Worm (Caenorhabditis elegans) whole organism, L4 larva: ENCODE data around the gene grl-20.

Source experiments
- F10B5.3 ChIP-seq: sonication (generic microtip); optimal IDR thresholded peaks from 2 replicates; lab custom pipeline; 2016; ENCODE audit warnings: mild to moderate bottlenecking, missing genetic modification characterization, missing compliant biosample characterization
- F37D6.2 ChIP-seq: sonication (generic microtip); optimal IDR thresholded peaks from 2 replicates; lab custom pipeline; 2016; ENCODE audit warnings: mild to moderate bottlenecking, missing genetic modification characterization, missing compliant biosample characterization
- Y105C5A.15 ChIP-seq: fragments of 200-800 bp; sonication (Bioruptor generic); IDR thresholded peaks from 2 replicates; pipeline ENCODE4 v1.3.6; 2022; ENCODE audit warnings: missing genetic modification characterization, missing compliant biosample characterization
- Y48G9A.11 ChIP-seq: fragments of 200-800 bp; sonication (Bioruptor generic); IDR thresholded peaks from 2 replicates; pipeline ENCODE4 v1.3.6; 2022; ENCODE audit warnings: missing genetic modification reagents, missing genetic modification characterization, missing compliant biosample characterization
- ZK546.5 ChIP-seq, 2 experiments: sonication (generic microtip); optimal IDR thresholded peaks; 2 replicates each; lab custom pipeline; 2017; ENCODE audit warnings: missing biosample characterization in 2 of 2, missing genetic modification characterization in 2 of 2
- aly-2 ChIP-seq: sonication (generic microtip); optimal IDR thresholded peaks from 2 replicates; lab custom pipeline; 2018; ENCODE audit warnings: missing biosample characterization, missing genetic modification characterization
- ceh-20 ChIP-seq: fragments of 200-800 bp; sonication (Bioruptor generic); IDR thresholded peaks from 2 replicates; pipeline ENCODE4 v1.3.6; 2022; ENCODE audit warnings: missing genetic modification reagents, missing genetic modification characterization, missing compliant biosample characterization
- ceh-32 ChIP-seq: sonication (generic microtip); optimal IDR thresholded peaks from 2 replicates; lab custom pipeline; 2016; ENCODE audit warnings: mild to moderate bottlenecking, missing genetic modification characterization, missing compliant biosample characterization; ENCODE audit not compliant: poor library complexity
- ceh-62 ChIP-seq: sonication (generic microtip); optimal IDR thresholded peaks from 2 replicates; lab custom pipeline; 2017; ENCODE audit warnings: missing biosample characterization, missing genetic modification characterization
- ces-1 ChIP-seq: fragments of 150-350 bp; sonication (generic microtip); optimal IDR thresholded peaks from 4 replicates; lab custom pipeline; 2014; ENCODE audit warnings: missing biosample characterization, missing genetic modification reagents, missing genetic modification characterization
- ctbp-1 ChIP-seq: fragments of 200-800 bp; sonication (Bioruptor generic); IDR thresholded peaks from 2 replicates; pipeline ENCODE4 v1.3.6; 2022; ENCODE audit warnings: missing genetic modification reagents, missing genetic modification characterization, missing compliant biosample characterization
- daf-19 ChIP-seq: fragments of 200-800 bp; sonication (Bioruptor generic); conservative IDR thresholded peaks from 2 replicates; pipeline ENCODE4 v1.3.6; 2022; ENCODE audit warnings: missing genetic modification characterization, missing compliant biosample characterization
- dmd-8 ChIP-seq: fragments of 200-800 bp; sonication (Bioruptor generic); IDR thresholded peaks from 2 replicates; pipeline ENCODE4 v1.3.6; 2022; ENCODE audit warnings: missing genetic modification characterization, missing compliant biosample characterization
- duxl-1 ChIP-seq: sonication (generic microtip); optimal IDR thresholded peaks from 2 replicates; lab custom pipeline; 2016; ENCODE audit warnings: mild to moderate bottlenecking, missing genetic modification characterization, moderate library complexity, missing compliant biosample characterization; ENCODE audit not compliant: poor library complexity
- dve-1 ChIP-seq: sonication (generic microtip); optimal IDR thresholded peaks from 2 replicates; lab custom pipeline; 2017; ENCODE audit warnings: antibody characterized with exemption, mild to moderate bottlenecking, missing genetic modification characterization, missing compliant biosample characterization; ENCODE audit not compliant: insufficient read depth
- egl-27 ChIP-seq: sonication (generic microtip); optimal IDR thresholded peaks from 3 replicates; lab custom pipeline; 2017; ENCODE audit warnings: missing biosample characterization, missing genetic modification reagents, missing genetic modification characterization
- fos-1 ChIP-seq: fragments of 150-350 bp; optimal IDR thresholded peaks from 2 replicates; lab custom pipeline; 2014; ENCODE audit warnings: missing biosample characterization, missing genetic modification characterization
- gei-8 ChIP-seq: fragments of 200-800 bp; sonication (Bioruptor generic); optimal IDR thresholded peaks from 2 replicates; lab custom pipeline; 2018; ENCODE audit warnings: mild to moderate bottlenecking, missing genetic modification characterization, missing compliant biosample characterization
- hlh-30 ChIP-seq: sonication (generic microtip); optimal IDR thresholded peaks from 2 replicates; lab custom pipeline; 2017; ENCODE audit warnings: antibody characterized with exemption, mild to moderate bottlenecking, missing genetic modification characterization, missing compliant biosample characterization; ENCODE audit not compliant: insufficient read depth
- jun-1 ChIP-seq: fragments of 150-350 bp; optimal IDR thresholded peaks from 2 replicates; lab custom pipeline; 2014; ENCODE audit warnings: missing biosample characterization, missing genetic modification reagents, missing genetic modification characterization
- lin-13 ChIP-seq: fragments of 150-350 bp; optimal IDR thresholded peaks from 2 replicates; lab custom pipeline; 2014; ENCODE audit warnings: missing biosample characterization, missing genetic modification reagents, missing genetic modification characterization
- lin-38 ChIP-seq: fragments of 200-800 bp; sonication (Bioruptor generic); IDR thresholded peaks from 2 replicates; pipeline ENCODE4 v1.3.6; 2022; ENCODE audit warnings: missing genetic modification reagents, missing genetic modification characterization, missing compliant biosample characterization
- madf-9 ChIP-seq: fragments of 200-800 bp; sonication (Bioruptor generic); conservative IDR thresholded peaks from 2 replicates; pipeline ENCODE4 v1.3.6; 2022; ENCODE audit warnings: missing genetic modification reagents, missing genetic modification characterization, missing compliant biosample characterization
- mep-1 ChIP-seq: fragments of 150-350 bp; sonication (generic microtip); optimal IDR thresholded peaks from 3 replicates; lab custom pipeline; 2014; ENCODE audit warnings: missing biosample characterization, missing genetic modification characterization
- mes-2 ChIP-seq: sonication (generic microtip); optimal IDR thresholded peaks from 2 replicates; lab custom pipeline; 2016; ENCODE audit warnings: missing genotype, mild to moderate bottlenecking, missing genetic modification characterization, missing compliant biosample characterization; ENCODE audit not compliant: poor library complexity, severe bottlenecking
- mxl-3 ChIP-seq: fragments of 200-800 bp; sonication (Bioruptor generic); optimal IDR thresholded peaks from 2 replicates; lab custom pipeline; 2018; ENCODE audit warnings: mild to moderate bottlenecking, missing genetic modification characterization, missing compliant biosample characterization
- nhr-10 ChIP-seq: fragments of 150-350 bp; optimal IDR thresholded peaks from 2 replicates; lab custom pipeline; 2014; ENCODE audit warnings: missing biosample characterization, missing genetic modification characterization
- nhr-11 ChIP-seq: fragments of 150-350 bp; optimal IDR thresholded peaks from 2 replicates; lab custom pipeline; 2014; ENCODE audit warnings: missing biosample characterization, missing genetic modification characterization
- nhr-111 ChIP-seq: fragments of 200-800 bp; sonication (Bioruptor generic); optimal IDR thresholded peaks from 2 replicates; lab custom pipeline; 2018; ENCODE audit warnings: mild to moderate bottlenecking, missing genetic modification characterization, missing compliant biosample characterization
- nhr-25 ChIP-seq: sonication (generic microtip); optimal IDR thresholded peaks from 2 replicates; lab custom pipeline; 2017; ENCODE audit warnings: missing genetic modification characterization, mild to moderate bottlenecking, missing compliant biosample characterization, antibody characterized with exemption, moderate library complexity, borderline replicate concordance; ENCODE audit not compliant: insufficient read depth
- nhr-48 ChIP-seq: sonication (generic microtip); optimal IDR thresholded peaks from 2 replicates; lab custom pipeline; 2016; ENCODE audit warnings: mild to moderate bottlenecking, missing genetic modification characterization, missing compliant biosample characterization
- nhr-77 ChIP-seq: fragments of 150-350 bp; optimal IDR thresholded peaks from 2 replicates; lab custom pipeline; 2014; ENCODE audit warnings: missing biosample characterization, missing genetic modification characterization
- php-3 ChIP-seq: fragments of 200-800 bp; sonication (Bioruptor generic); IDR thresholded peaks from 2 replicates; pipeline ENCODE4 v1.3.6; 2022; ENCODE audit warnings: missing genetic modification reagents, missing genetic modification characterization, missing compliant biosample characterization
- set-16 ChIP-seq: fragments of 200-800 bp; sonication (Bioruptor generic); IDR thresholded peaks from 2 replicates; pipeline ENCODE4 v1.3.6; 2022; ENCODE audit warnings: missing genetic modification reagents, missing genetic modification characterization, missing compliant biosample characterization
- snpc-1.2 ChIP-seq: fragments of 200-800 bp; sonication (Bioruptor generic); IDR thresholded peaks from 2 replicates; pipeline ENCODE4 v1.3.6; 2022; ENCODE audit warnings: missing genetic modification reagents, missing genetic modification characterization, missing compliant biosample characterization
- unc-39 ChIP-seq: sonication (generic microtip); optimal IDR thresholded peaks from 2 replicates; lab custom pipeline; 2017; ENCODE audit warnings: missing biosample characterization, missing genetic modification characterization
- unc-62 ChIP-seq, 3 experiments: fragments of 150-350 bp in 1 of 3; sonication (generic microtip); optimal IDR thresholded peaks in 2 of 3; peaks in 1 of 3; 1 replicate in 1 of 3; 2 replicates in 2 of 3; lab custom pipeline; 2014 to 2017; ENCODE audit warnings: missing biosample characterization in 3 of 3, missing genetic modification characterization in 3 of 3, missing genetic modification reagents in 3 of 3, missing genotype in 1 of 3
- zag-1 ChIP-seq: fragments of 150-350 bp; optimal IDR thresholded peaks from 2 replicates; lab custom pipeline; 2014; ENCODE audit warnings: missing biosample characterization, missing genetic modification characterization
- zfp-2 ChIP-seq: sonication (generic microtip); optimal IDR thresholded peaks from 2 replicates; lab custom pipeline; 2016; ENCODE audit warnings: mild to moderate bottlenecking, missing genetic modification characterization, missing compliant biosample characterization

Gene grl-20

ce11 chrIV:2142320-2142719 is 13.7 kb upstream of the grl-20 start:
- TF ChIP-seq ceh-32 (tag; lab: Kevin White, UChicago), result no peak
- no peak for TF ChIP-seq jun-1 (tag; lab: Kevin White, UChicago)
- TF ChIP-seq ces-1 (GFP tag; lab: Kevin White, UChicago), result no peak
- TF ChIP-seq lin-38 (GFP tag; lab: Robert Waterston, UW), result no peak
- no peak for TF ChIP-seq snpc-1.2 (GFP tag; lab: Robert Waterston, UW)
- TF ChIP-seq gei-8 (GFP tag; lab: Kevin White, UChicago), result no peak

DNA sequence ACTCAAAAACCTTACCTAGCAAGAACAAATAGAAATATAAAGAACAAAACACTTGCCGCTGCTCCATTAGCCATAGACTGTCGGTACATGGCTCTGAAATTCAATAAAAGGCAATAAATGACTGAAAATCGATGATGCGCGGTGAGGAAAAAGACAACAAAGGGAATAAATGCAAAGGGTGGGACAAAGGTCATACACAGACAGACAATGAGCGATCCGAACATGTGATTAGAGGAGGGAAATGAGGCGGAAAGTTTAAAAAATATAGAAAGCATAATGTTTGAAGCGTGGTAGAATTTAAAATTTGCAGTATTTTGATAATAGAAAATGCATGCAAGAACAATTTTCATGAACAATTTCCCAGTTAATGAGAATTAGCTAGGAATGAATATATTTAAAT is 11.9 kb upstream of the grl-20 start, which contains the start of gene C54E4.12:
C54E4.12 (minus strand) TSS at position 101 of the 400 bp plus-strand sequence.
- no peak for TF ChIP-seq ceh-62 (tag; lab: Kevin White, UChicago)
- no peak for TF ChIP-seq nhr-11
- TF ChIP-seq F37D6.2 (tag; lab: Kevin White, UChicago), result no peak
- TF ChIP-seq dve-1 (tag; lab: Kevin White, UChicago), result no peak
- no peak for TF ChIP-seq unc-62 (GFP tag; optimal IDR thresholded peaks at IDR 0.05 in 1 of 2; lab: Kevin White, UChicago)
- no peak for TF ChIP-seq unc-62 (tag; optimal IDR thresholded peaks at IDR 0.05; lab: Kevin White, UChicago)
- TF ChIP-seq mxl-3 (GFP tag; lab: Kevin White, UChicago), result no peak
- no peak for TF ChIP-seq nhr-10 (tag; lab: Kevin White, UChicago)
- TF ChIP-seq F10B5.3 (tag; lab: Kevin White, UChicago), result no peak
- TF ChIP-seq zfp-2 (tag; lab: Kevin White, UChicago), result no peak
- TF ChIP-seq lin-13 (GFP tag; lab: Kevin White, UChicago), result no peak
- no peak for TF ChIP-seq nhr-25 (tag; lab: Kevin White, UChicago)

DNA sequence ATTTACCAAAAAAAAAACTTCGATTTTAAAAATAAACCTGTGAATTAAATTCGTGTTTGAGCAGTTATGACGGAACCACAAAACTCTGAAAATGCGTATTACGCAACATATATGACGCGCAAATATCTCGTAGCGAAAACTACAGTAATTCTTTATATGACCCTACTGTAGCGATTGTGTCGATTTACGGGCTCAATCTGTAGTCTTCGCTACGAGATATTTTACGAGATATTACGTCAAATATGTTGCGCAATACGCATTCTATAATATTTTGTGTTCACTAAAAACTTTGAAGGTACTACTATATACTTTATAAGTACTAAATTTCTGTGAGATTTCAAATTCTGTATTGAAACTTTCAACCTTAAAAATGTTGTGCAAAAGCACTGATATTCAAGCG is 8.8 kb upstream of the grl-20 start:
- TF ChIP-seq aly-2 (tag; lab: Kevin White, UChicago) (no peak), ceh-20 (GFP tag; lab: Robert Waterston, UW) (no peak), nhr-77 (tag; lab: Kevin White, UChicago) (no peak), jun-1 (tag; lab: Kevin White, UChicago) (no peak), zag-1 (tag; lab: Kevin White, UChicago) (no peak), dmd-8 (GFP tag; lab: Robert Waterston, UW) (no peak), duxl-1 (tag; lab: Kevin White, UChicago) (no peak), daf-19 (no peak), hlh-30 (tag; lab: Kevin White, UChicago) (no peak), madf-9 (GFP tag; lab: Robert Waterston, UW) (no peak), mep-1 (tag; lab: Kevin White, UChicago) (no peak), set-16 (GFP tag; lab: Robert Waterston, UW) (no peak), egl-27 (tag; lab: Kevin White, UChicago) (no peak)

DNA sequence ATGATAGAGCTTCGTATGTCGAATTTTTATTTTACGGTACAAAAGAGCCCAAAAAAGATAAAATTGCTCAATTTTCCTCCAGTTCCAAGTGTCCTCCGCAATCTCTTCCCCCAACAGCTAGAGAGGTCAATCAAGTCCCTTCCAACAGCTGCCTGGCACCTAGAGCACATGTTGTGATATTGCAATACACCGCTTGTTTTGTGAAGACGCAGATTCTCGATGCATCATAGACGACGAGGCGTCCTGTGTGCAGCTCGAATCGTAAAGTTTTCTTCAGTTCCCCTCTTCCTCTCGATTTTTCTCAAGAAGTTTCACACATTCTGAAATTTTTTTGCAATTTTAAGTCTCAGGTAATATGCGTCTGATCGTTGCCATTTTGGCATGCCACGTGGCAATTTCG is 7.9 kb upstream of the grl-20 start, which contains the start of gene test-1:
test-1 (plus strand) TSS at position 345 of the 400 bp plus-strand sequence.
- TF ChIP-seq nhr-48 (tag; lab: Kevin White, UChicago) (no peak), ceh-32 (tag; lab: Kevin White, UChicago) (no peak), ctbp-1 (GFP tag; lab: Robert Waterston, UW) (no peak), nhr-111 (GFP tag; lab: Kevin White, UChicago) (no peak), unc-39 (tag; lab: Kevin White, UChicago) (no peak), mes-2 (no peak), ZK546.5 (tag; optimal IDR thresholded peaks at IDR 0.05; lab: Kevin White, UChicago) (no peak), Y48G9A.11 (no peak), php-3 (GFP tag; lab: Robert Waterston, UW) (no peak), mep-1 (tag; lab: Kevin White, UChicago) (no peak), fos-1 (tag; lab: Kevin White, UChicago) (no peak), Y105C5A.15 (GFP tag; lab: Robert Waterston, UW) (no peak), nhr-77 (tag; lab: Kevin White, UChicago) (no peak)
